Worm (Caenorhabditis elegans) whole organism, young adult: ENCODE data around the gene K03B4.4.

Experiments
- K12H6.12 ChIP-seq: fragments of 200-800 bp; sonication (Bioruptor generic); optimal IDR thresholded peaks from 2 replicates; lab custom pipeline; 2018; ENCODE audit warnings: mild to moderate bottlenecking, missing genetic modification characterization, missing compliant biosample characterization
- T07F8.4 ChIP-seq: sonication (generic microtip); optimal IDR thresholded peaks from 2 replicates; lab custom pipeline; 2016; ENCODE audit warnings: mild to moderate bottlenecking, missing genetic modification characterization, moderate library complexity, missing compliant biosample characterization
- ama-1 ChIP-seq, 3 experiments: fragments of 150-350 bp in 1 of 3; sonication (generic microtip) in 2 of 3; optimal IDR thresholded peaks; 2 replicates each; lab custom pipeline; 2014 to 2018; ENCODE audit warnings: missing biosample characterization in 2 of 3, missing genetic modification characterization in 2 of 3, missing genetic modification reagents in 2 of 3
- cebp-1 ChIP-seq, 2 experiments: fragments of 200-800 bp in 1 of 2; sonication (Bioruptor generic) in 1 of 2; sonication (generic microtip) in 1 of 2; IDR thresholded peaks in 1 of 2; optimal IDR thresholded peaks in 1 of 2; 2 replicates each; pipeline versions ENCODE4 v1.3.6 to Lab custom; 2017 to 2022; ENCODE audit warnings: missing compliant biosample characterization in 2 of 2, missing genetic modification characterization in 2 of 2, mild to moderate bottlenecking in 1 of 2, missing genetic modification reagents in 1 of 2, moderate library complexity in 1 of 2
- ceh-100 ChIP-seq: fragments of 200-800 bp; sonication (Bioruptor generic); IDR thresholded peaks from 2 replicates; pipeline ENCODE4 v1.3.6; 2022; ENCODE audit warnings: missing genetic modification reagents, missing genetic modification characterization, missing compliant biosample characterization
- lag-1 ChIP-seq: fragments of 200-800 bp; sonication (Bioruptor generic); IDR thresholded peaks from 2 replicates; pipeline ENCODE4 v1.3.6; 2022; ENCODE audit warnings: missing genetic modification reagents, missing genetic modification characterization, missing compliant biosample characterization
- lin-40 ChIP-seq: sonication (generic microtip); optimal IDR thresholded peaks from 2 replicates; lab custom pipeline; 2016; ENCODE audit warnings: missing genetic modification characterization, mild to moderate bottlenecking, missing compliant biosample characterization, missing genotype, missing genetic modification reagents
- rpc-1 ChIP-seq, 2 experiments: fragments of 150-350 bp in 1 of 2; sonication (generic microtip) in 1 of 2; optimal IDR thresholded peaks; 2 replicates each; lab custom pipeline; 2014 to 2018; ENCODE audit warnings: missing biosample characterization in 1 of 2, missing genetic modification characterization in 1 of 2, missing genetic modification reagents in 1 of 2, missing genotype in 1 of 2
- sdz-38 ChIP-seq: sonication (generic microtip); optimal IDR thresholded peaks from 2 replicates; lab custom pipeline; 2016; ENCODE audit warnings: missing genotype, missing genetic modification characterization, missing compliant biosample characterization
- snpc-4 ChIP-seq, 5 experiments: fragments of 150-350 bp in 1 of 5; sonication (generic microtip) in 4 of 5; optimal IDR thresholded peaks; 2 replicates each; lab custom pipeline; 2014 to 2018; ENCODE audit warnings: missing genetic modification characterization in 5 of 5, missing biosample characterization in 3 of 5, antibody characterized with exemption in 2 of 5, mild to moderate bottlenecking in 2 of 5, missing compliant biosample characterization in 2 of 5, missing genotype in 2 of 5, moderate library complexity in 2 of 5, missing genetic modification reagents in 1 of 5
- ztf-25 ChIP-seq: fragments of 200-800 bp; sonication (Bioruptor generic); IDR thresholded peaks from 2 replicates; pipeline ENCODE4 v1.3.6; 2022; ENCODE audit warnings: missing genetic modification reagents, missing genetic modification characterization, missing compliant biosample characterization

DNA sequence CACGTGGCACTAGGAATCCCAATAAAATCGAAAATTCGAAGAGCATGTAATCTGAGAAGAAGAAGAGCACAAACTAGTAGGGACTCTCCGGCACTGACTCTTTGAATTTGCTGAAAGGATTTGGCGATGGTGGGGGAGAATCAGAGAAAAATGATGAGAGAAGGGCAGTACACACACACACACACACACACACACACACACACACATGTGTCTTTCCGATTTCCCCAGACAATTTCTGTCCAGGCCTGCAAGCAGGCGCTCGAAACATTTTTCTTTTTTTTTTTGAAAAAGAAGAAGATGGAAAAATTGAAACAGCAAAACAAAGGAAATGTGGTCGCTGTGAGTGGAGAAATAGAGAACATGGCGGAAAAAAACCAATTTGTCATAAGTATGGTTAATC lies 48.3 kb downstream of the K03B4.4 start, which contains the start of gene tig-2:
- no peak for TF ChIP-seq K12H6.12 (tag; lab: Kevin White, UChicago)
- TF ChIP-seq ceh-100 (GFP tag; lab: Robert Waterston, UW): no peak
- TF ChIP-seq ztf-25 (GFP tag; lab: Robert Waterston, UW): no peak
- TF ChIP-seq cebp-1 (GFP tag; IDR thresholded peaks at IDR 0.05; lab: Robert Waterston, UW): no peak
- TF ChIP-seq cebp-1 (tag; optimal IDR thresholded peaks at IDR 0.05; lab: Kevin White, UChicago): peak; percentile 40
- TF ChIP-seq ama-1 (optimal IDR thresholded peaks at IDR 0.05; lab: Kevin White, UChicago): no peak
- no peak for TF ChIP-seq ama-1 (GFP tag; optimal IDR thresholded peaks at IDR 0.05; lab: Kevin White, UChicago)
- no peak for TF ChIP-seq lin-40 (tag; lab: Kevin White, UChicago)
- no peak for TF ChIP-seq T07F8.4
- TF ChIP-seq sdz-38 (tag; lab: Kevin White, UChicago): no peak
- TF ChIP-seq rpc-1 (optimal IDR thresholded peaks at IDR 0.05; lab: Kevin White, UChicago): no peak
- TF ChIP-seq rpc-1 (tag; optimal IDR thresholded peaks at IDR 0.05; lab: Kevin White, UChicago): no peak
- TF ChIP-seq lag-1 (GFP tag; lab: Robert Waterston, UW): no peak
- TF ChIP-seq snpc-4 (GFP tag; optimal IDR thresholded peaks at IDR 0.05; lab: Kevin White, UChicago): no peak
- no peak for TF ChIP-seq snpc-4 (tag; optimal IDR thresholded peaks at IDR 0.05; lab: Kevin White, UChicago)
